Worm (Caenorhabditis elegans) whole organism, L2 larva: ENCODE results near the gene magu-2.

Experiments
- nhr-237 ChIP-seq: fragments of 150-350 bp; optimal IDR thresholded peaks from 2 replicates; lab custom pipeline; 2014; ENCODE audit warnings: missing biosample characterization, missing genetic modification characterization
- snpc-4 ChIP-seq: fragments of 150-350 bp; optimal IDR thresholded peaks from 2 replicates; lab custom pipeline; 2014; ENCODE audit warnings: missing biosample characterization, missing genetic modification characterization
- unc-62 ChIP-seq: fragments of 150-350 bp; optimal IDR thresholded peaks from 2 replicates; lab custom pipeline; 2014; ENCODE audit warnings: missing biosample characterization, missing genetic modification reagents, missing genetic modification characterization
- zag-1 ChIP-seq: fragments of 150-350 bp; optimal IDR thresholded peaks from 2 replicates; lab custom pipeline; 2014; ENCODE audit warnings: missing biosample characterization, missing genetic modification characterization

- no peak for TF ChIP-seq unc-62
- no peak for TF ChIP-seq nhr-237 (tag; lab: Kevin White, UChicago)
- TF ChIP-seq snpc-4 (tag; lab: Kevin White, UChicago), result no peak
- no peak for TF ChIP-seq zag-1
Measured at ce11 chrV:8796889-8797288, 3.9 kb downstream of the magu-2 start.
